Fruit fly (Drosophila melanogaster) whole organism, embryonic: ENCODE measurements around the gene BCAS2.

Experiments
- Ada2b ChIP-seq: fragments of 200-800 bp; sonication (Bioruptor generic); IDR thresholded peaks from 2 replicates; pipeline ENCODE4 v1.3.6; 2022; ENCODE audit warnings: missing biosample characterization, missing genetic modification characterization
- Bteb2 ChIP-seq: fragments of 200-800 bp; sonication (Bioruptor generic); optimal IDR thresholded peaks from 2 replicates; lab custom pipeline; 2016; ENCODE audit warnings: missing biosample characterization, missing genetic modification characterization
- C15 ChIP-seq: fragments of 200-800 bp; sonication (Bioruptor generic); IDR thresholded peaks from 3 replicates; pipeline ENCODE4 v1.3.6; 2022; ENCODE audit warnings: missing biosample characterization, missing genetic modification characterization
- CG10543 ChIP-seq: fragments of 200-800 bp; sonication (Bioruptor generic); optimal IDR thresholded peaks from 3 replicates; lab custom pipeline; 2017; ENCODE audit warnings: missing biosample characterization, mild to moderate bottlenecking, missing genetic modification characterization, moderate library complexity
- CG12236 ChIP-seq: fragments of 200-800 bp; sonication (Bioruptor generic); optimal IDR thresholded peaks from 2 replicates; lab custom pipeline; 2016; ENCODE audit warnings: missing biosample characterization, missing genetic modification characterization
- CG13296 ChIP-seq: fragments of 200-800 bp; sonication (Bioruptor generic); optimal IDR thresholded peaks from 3 replicates; lab custom pipeline; 2018; ENCODE audit warnings: missing biosample characterization, mild to moderate bottlenecking, missing genetic modification characterization
- CG14441 ChIP-seq: fragments of 200-800 bp; sonication (Bioruptor generic); IDR thresholded peaks from 2 replicates; pipeline ENCODE4 v1.3.6; 2022; ENCODE audit warnings: missing biosample characterization, missing genetic modification characterization
- CG14710 ChIP-seq: fragments of 200-800 bp; sonication (Bioruptor generic); optimal IDR thresholded peaks from 3 replicates; lab custom pipeline; 2019; ENCODE audit warnings: missing biosample characterization, mild to moderate bottlenecking, missing genetic modification characterization, moderate library complexity
- CG1602 ChIP-seq: fragments of 200-800 bp; sonication (Bioruptor generic); optimal IDR thresholded peaks from 3 replicates; lab custom pipeline; 2016; ENCODE audit warnings: missing biosample characterization, missing genetic modification characterization
- CG16863 ChIP-seq: fragments of 200-800 bp; sonication (Bioruptor generic); optimal IDR thresholded peaks from 3 replicates; lab custom pipeline; 2016; ENCODE audit warnings: missing biosample characterization, missing genetic modification characterization
- CG17186 ChIP-seq: fragments of 200-800 bp; sonication (Bioruptor generic); optimal IDR thresholded peaks from 3 replicates; lab custom pipeline; 2017; ENCODE audit warnings: missing biosample characterization, missing genetic modification reagents, missing genetic modification characterization
- CG17802 ChIP-seq: fragments of 200-800 bp; sonication (Bioruptor generic); optimal IDR thresholded peaks from 2 replicates; lab custom pipeline; 2018; ENCODE audit warnings: missing biosample characterization, mild to moderate bottlenecking, missing genetic modification characterization, moderate library complexity
- CG18764 ChIP-seq: fragments of 200-800 bp; sonication (Bioruptor generic); optimal IDR thresholded peaks from 3 replicates; lab custom pipeline; 2016; ENCODE audit warnings: missing biosample characterization, missing genetic modification characterization
- CG2712 ChIP-seq: fragments of 200-800 bp; optimal IDR thresholded peaks from 3 replicates; lab custom pipeline; 2019; ENCODE audit warnings: missing biosample characterization, mild to moderate bottlenecking, missing genetic modification characterization, moderate library complexity
- CG3065 ChIP-seq: fragments of 200-800 bp; sonication (Bioruptor generic); optimal IDR thresholded peaks from 2 replicates; lab custom pipeline; 2016; ENCODE audit warnings: missing biosample characterization, missing genetic modification characterization
- CG31224 ChIP-seq: fragments of 200-800 bp; sonication (Bioruptor generic); IDR thresholded peaks from 2 replicates; pipeline ENCODE4 v1.3.6; 2022; ENCODE audit warnings: missing biosample characterization, missing genetic modification characterization
- CG33557 ChIP-seq: fragments of 200-800 bp; sonication (Bioruptor generic); optimal IDR thresholded peaks from 2 replicates; lab custom pipeline; 2019; ENCODE audit warnings: missing biosample characterization, mild to moderate bottlenecking, missing genetic modification characterization, moderate library complexity
- CG34422 ChIP-seq: fragments of 200-800 bp; sonication (Bioruptor generic); IDR thresholded peaks from 3 replicates; pipeline ENCODE4 v1.3.6; 2022; ENCODE audit warnings: missing biosample characterization, missing genetic modification characterization
- CG3838 ChIP-seq: fragments of 200-800 bp; sonication (Bioruptor generic); optimal IDR thresholded peaks from 3 replicates; lab custom pipeline; 2016; ENCODE audit warnings: missing biosample characterization, missing genetic modification characterization
- CG3995 ChIP-seq: fragments of 200-800 bp; sonication (Bioruptor generic); optimal IDR thresholded peaks from 3 replicates; lab custom pipeline; 2016; ENCODE audit warnings: missing biosample characterization, missing genetic modification characterization
- CG4707 ChIP-seq: fragments of 200-800 bp; sonication (Bioruptor generic); optimal IDR thresholded peaks from 2 replicates; lab custom pipeline; 2018; ENCODE audit warnings: missing biosample characterization, mild to moderate bottlenecking, missing genetic modification characterization, moderate library complexity
- CG7928 ChIP-seq: fragments of 200-800 bp; sonication (Bioruptor generic); optimal IDR thresholded peaks from 2 replicates; lab custom pipeline; 2017; ENCODE audit warnings: missing biosample characterization, mild to moderate bottlenecking, missing genetic modification characterization
- CG9817 ChIP-seq: fragments of 200-800 bp; sonication (Bioruptor generic); optimal IDR thresholded peaks from 2 replicates; lab custom pipeline; 2018; ENCODE audit warnings: missing biosample characterization, mild to moderate bottlenecking, missing genetic modification characterization, moderate library complexity
- CkIIα-i1 ChIP-seq: fragments of 200-800 bp; sonication (Bioruptor generic); IDR thresholded peaks from 2 replicates; pipeline ENCODE4 v1.3.6; 2022; ENCODE audit warnings: missing biosample characterization, missing genetic modification characterization
- HmgD ChIP-seq: fragments of 200-800 bp; sonication (Bioruptor generic); optimal IDR thresholded peaks from 3 replicates; lab custom pipeline; 2016; ENCODE audit warnings: missing biosample characterization, missing genetic modification characterization
- Meics ChIP-seq: fragments of 200-800 bp; sonication (Bioruptor generic); optimal IDR thresholded peaks from 2 replicates; lab custom pipeline; 2017; ENCODE audit warnings: missing biosample characterization, mild to moderate bottlenecking, missing genetic modification characterization
- Mes4 ChIP-seq: fragments of 200-800 bp; sonication (Bioruptor generic); optimal IDR thresholded peaks from 2 replicates; lab custom pipeline; 2016; ENCODE audit warnings: missing biosample characterization, missing genetic modification characterization
- Neu2 ChIP-seq: fragments of 200-800 bp; sonication (Bioruptor generic); optimal IDR thresholded peaks from 3 replicates; lab custom pipeline; 2016; ENCODE audit warnings: missing biosample characterization, missing genetic modification characterization, borderline replicate concordance
- Nf-YA ChIP-seq: fragments of 200-800 bp; sonication (Bioruptor generic); IDR thresholded peaks from 2 replicates; pipeline ENCODE4 v1.3.6; 2022; ENCODE audit warnings: missing biosample characterization, missing genetic modification characterization
- Sox102F ChIP-seq: fragments of 200-800 bp; sonication (Bioruptor generic); optimal IDR thresholded peaks from 2 replicates; lab custom pipeline; 2018; ENCODE audit warnings: missing biosample characterization, mild to moderate bottlenecking, missing genetic modification characterization, moderate library complexity
- Xbp1 ChIP-seq: fragments of 200-800 bp; sonication (Bioruptor generic); optimal IDR thresholded peaks from 3 replicates; lab custom pipeline; 2016; ENCODE audit warnings: missing biosample characterization, mild to moderate bottlenecking, missing genetic modification characterization
- aop ChIP-seq: fragments of 200-800 bp; sonication (Bioruptor generic); IDR thresholded peaks from 2 replicates; pipeline ENCODE4 v1.3.6; 2022; ENCODE audit warnings: missing biosample characterization, missing genetic modification characterization
- caup ChIP-seq: fragments of 200-800 bp; sonication (Bioruptor generic); optimal IDR thresholded peaks from 3 replicates; lab custom pipeline; 2017; ENCODE audit warnings: missing biosample characterization, mild to moderate bottlenecking, missing genetic modification characterization, moderate library complexity; ENCODE audit not compliant: severe bottlenecking
- cg ChIP-seq: fragments of 200-800 bp; sonication (Bioruptor generic); optimal IDR thresholded peaks from 3 replicates; lab custom pipeline; 2019; ENCODE audit warnings: missing biosample characterization, mild to moderate bottlenecking, missing genetic modification characterization, moderate library complexity
- chinmo ChIP-seq: fragments of 200-800 bp; sonication (Bioruptor generic); IDR thresholded peaks from 4 replicates; pipeline ENCODE4 v1.3.6; 2022; ENCODE audit warnings: missing biosample characterization, missing genetic modification characterization; ENCODE audit not compliant: partially characterized antibody
- da ChIP-seq: fragments of 200-800 bp; sonication (Bioruptor generic); optimal IDR thresholded peaks from 2 replicates; lab custom pipeline; 2016; ENCODE audit warnings: missing biosample characterization, missing genetic modification characterization
- exex ChIP-seq: fragments of 200-800 bp; sonication (Bioruptor generic); optimal IDR thresholded peaks from 4 replicates; lab custom pipeline; 2018; ENCODE audit warnings: missing biosample characterization, mild to moderate bottlenecking, missing genetic modification characterization, moderate library complexity
- eyg ChIP-seq: fragments of 200-800 bp; sonication (Bioruptor generic); optimal IDR thresholded peaks from 3 replicates; lab custom pipeline; 2016; ENCODE audit warnings: missing biosample characterization, missing genetic modification characterization
- hkb ChIP-seq, 2 experiments: fragments of 200-800 bp in 1 of 2; fragments of >200 bp in 1 of 2; sonication (Bioruptor generic) in 1 of 2; IDR thresholded peaks in 1 of 2; optimal IDR thresholded peaks in 1 of 2; 2 replicates each; pipeline versions ENCODE4 v1.3.6 to Lab custom; 2017 to 2022; ENCODE audit warnings: missing biosample characterization in 1 of 2, missing genetic modification characterization in 1 of 2
- ind ChIP-seq: fragments of 200-800 bp; sonication (Bioruptor generic); optimal IDR thresholded peaks from 3 replicates; lab custom pipeline; 2016; ENCODE audit warnings: missing biosample characterization, missing genetic modification characterization
- kay ChIP-seq: fragments of 200-800 bp; sonication (Bioruptor generic); optimal IDR thresholded peaks from 2 replicates; lab custom pipeline; 2016; ENCODE audit warnings: missing biosample characterization, missing genetic modification characterization
- pb ChIP-seq: fragments of 200-800 bp; sonication (Bioruptor generic); optimal IDR thresholded peaks from 3 replicates; lab custom pipeline; 2016; ENCODE audit warnings: missing biosample characterization, missing genetic modification characterization
- peb ChIP-seq: fragments of 200-800 bp; sonication (Bioruptor generic); IDR thresholded peaks from 2 replicates; pipeline ENCODE4 v1.3.6; 2022; ENCODE audit warnings: missing biosample characterization, missing genetic modification characterization
- ranshi ChIP-seq: fragments of 200-800 bp; sonication (Bioruptor generic); IDR thresholded peaks from 2 replicates; pipeline ENCODE4 v1.3.6; 2022; ENCODE audit warnings: missing biosample characterization, missing genetic modification characterization
- sd ChIP-seq: fragments of 200-800 bp; sonication (Bioruptor generic); optimal IDR thresholded peaks from 3 replicates; lab custom pipeline; 2018; ENCODE audit warnings: missing biosample characterization, mild to moderate bottlenecking, missing genetic modification characterization, moderate library complexity
- sna ChIP-seq: fragments of 200-800 bp; sonication (Bioruptor generic); IDR thresholded peaks from 2 replicates; pipeline ENCODE4 v1.3.6; 2022; ENCODE audit warnings: missing biosample characterization, missing genetic modification characterization; ENCODE audit not compliant: partially characterized antibody
- ssp ChIP-seq: fragments of 200-800 bp; sonication (Bioruptor generic); IDR thresholded peaks from 2 replicates; pipeline ENCODE4 v1.3.6; 2022; ENCODE audit warnings: missing biosample characterization, missing genetic modification characterization
- stc ChIP-seq: fragments of 200-800 bp; sonication (Bioruptor generic); IDR thresholded peaks from 2 replicates; pipeline ENCODE4 v1.3.6; 2022; ENCODE audit warnings: missing biosample characterization, missing genetic modification characterization

Gene BCAS2

DNA sequence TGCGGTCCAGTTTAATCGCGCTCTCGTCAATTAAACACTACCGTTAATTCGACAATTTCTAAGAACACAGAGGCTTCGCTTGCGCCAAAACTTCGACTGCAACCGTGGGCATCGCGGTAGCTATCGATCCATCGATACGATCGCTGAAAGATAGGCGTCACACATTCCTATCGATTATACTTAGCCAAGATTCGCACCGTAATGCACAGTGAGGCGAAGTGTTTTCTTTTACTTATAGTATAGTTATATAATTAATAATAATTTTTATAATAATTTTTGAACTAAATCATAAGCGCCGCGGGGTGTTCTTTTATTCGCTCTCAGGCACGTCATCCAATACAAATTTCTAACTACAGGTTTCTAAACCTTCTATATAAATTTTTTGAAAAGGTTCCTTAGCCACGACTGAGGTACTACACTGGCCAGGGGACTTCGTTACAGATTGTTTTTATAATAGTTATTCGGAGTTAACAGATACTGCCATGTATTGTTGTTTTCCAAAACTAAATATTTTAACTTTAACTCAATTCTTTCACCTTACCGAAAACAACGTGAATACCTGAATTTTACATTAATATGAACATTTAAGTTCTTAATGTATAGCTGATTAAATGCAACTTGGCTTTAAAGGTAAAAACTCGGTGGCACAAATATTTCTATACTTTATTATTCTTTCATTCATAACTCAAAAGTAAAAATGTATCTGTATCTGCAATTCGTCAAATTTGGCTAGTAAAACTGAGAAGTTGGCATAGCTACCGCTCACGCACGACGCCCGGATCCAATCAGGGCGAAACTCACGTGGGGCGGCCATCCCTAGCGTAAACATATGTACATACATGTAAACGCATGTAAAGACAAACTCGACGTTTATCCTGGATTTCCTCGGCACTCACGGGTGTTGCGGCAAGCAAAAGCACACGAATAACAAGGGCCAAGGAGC is 15.9 kb upstream of the BCAS2 start, which contains the start of the genes NSD and BOD1 (continued):
- TF ChIP-seq chinmo (GFP tag; lab: Robert Waterston, UW) (peak; percentile 91), peb (no peak), CG18764 (no peak), CG13296 (GFP tag; lab: Kevin White, UChicago) (no peak), sd (tag; lab: Kevin White, UChicago) (no peak), hkb (optimal IDR thresholded peaks at IDR 0.05; lab: Kevin White, UChicago) (no peak), hkb (GFP tag; IDR thresholded peaks at IDR 0.05; lab: Robert Waterston, UW) (no peak), Neu2 (no peak), CkIIα-i1 (GFP tag; lab: Robert Waterston, UW) (no peak), Sox102F (peak; percentile 40), cg (GFP tag; lab: Kevin White, UChicago) (no peak), CG14441 (GFP tag; lab: Robert Waterston, UW) (peak; percentile 69), ind (GFP tag; lab: Kevin White, UChicago) (peak; percentile 52), pb (GFP tag; lab: Kevin White, UChicago) (no peak), caup (GFP tag; lab: Kevin White, UChicago) (peak; percentile 20), CG3838 (no peak), CG9817 (tag; lab: Kevin White, UChicago) (peak; percentile 60), Bteb2 (GFP tag; lab: Kevin White, UChicago) (no peak), da (no peak), CG31224 (GFP tag; lab: Robert Waterston, UW) (peak; percentile 59), CG3995 (no peak), CG14710 (tag; lab: Kevin White, UChicago) (peak; percentile 61), sna (peak; percentile 86), CG10543 (peak; percentile 5), Mes4 (GFP tag; lab: Kevin White, UChicago) (no peak), exex (tag; lab: Kevin White, UChicago) (no peak), ranshi (peak; percentile 70), C15 (0 out of 3 replicates have a peak, but pooled peaks have one; percentile 31), Nf-YA (no peak), CG12236 (no peak), Meics (GFP tag; lab: Kevin White, UChicago) (peak; percentile 53), Xbp1 (GFP tag; lab: Kevin White, UChicago) (peak; percentile 73), CG7928 (GFP tag; lab: Kevin White, UChicago) (peak; percentile 1), CG17802 (tag; lab: Kevin White, UChicago) (no peak), aop (GFP tag; lab: Robert Waterston, UW) (no peak), Ada2b (GFP tag; lab: Robert Waterston, UW) (peak; percentile 66), eyg (no peak), CG4707 (no peak), stc (GFP tag; lab: Robert Waterston, UW) (no peak), CG33557 (GFP tag; lab: Kevin White, UChicago) (no peak), kay (GFP tag; lab: Kevin White, UChicago) (no peak), CG34422 (GFP tag; lab: Robert Waterston, UW) (peak; percentile 77), ssp (peak; percentile 68), CG16863 (no peak), CG1602 (GFP tag; lab: Kevin White, UChicago) (peak; percentile 62), CG3065 (GFP tag; lab: Kevin White, UChicago) (no peak), CG17186 (GFP tag; lab: Kevin White, UChicago) (peak; percentile 51), CG2712 (peak; percentile 71), HmgD (GFP tag; lab: Kevin White, UChicago) (peak; percentile 19)
